Fruit fly (Drosophila melanogaster): ENCODE data around the gene hiro.

hiro gene

dm6 chr3L:729345-729744 is 41.6 kb upstream of the hiro start:
- TF ChIP-seq CG34406 (GFP tag; optimal IDR thresholded peaks at IDR 0.05) = peak; percentile 13
- TF ChIP-seq Eip93F (GFP tag; optimal IDR thresholded peaks at IDR 0.05) = peak; percentile 66
- peak; percentile 58 for TF ChIP-seq cyc (GFP tag; optimal IDR thresholded peaks at IDR 0.05)
- TF ChIP-seq pdm3 (GFP tag; optimal IDR thresholded peaks at IDR 0.05) = peak; percentile 14
- TF ChIP-seq acj6 (GFP tag; optimal IDR thresholded peaks at IDR 0.05) = peak; percentile 16
- TF ChIP-seq CG11902 (GFP tag; optimal IDR thresholded peaks at IDR 0.05) = peak; percentile 15
- peak; percentile 55 for TF ChIP-seq lz (GFP tag; optimal IDR thresholded peaks at IDR 0.05)
- TF ChIP-seq Met (GFP tag; optimal IDR thresholded peaks at IDR 0.05) = peak; percentile 77
- peak; percentile 52 for TF ChIP-seq CG6854 (GFP tag; optimal IDR thresholded peaks at IDR 0.05)
- peak; percentile 53 for TF ChIP-seq Hr39 (GFP tag; optimal IDR thresholded peaks at IDR 0.05)
- TF ChIP-seq OdsH (GFP tag; optimal IDR thresholded peaks at IDR 0.05) = peak; percentile 19
- peak; percentile 74 for TF ChIP-seq esn (GFP tag; optimal IDR thresholded peaks at IDR 0.05)
- no peak for TF ChIP-seq ss (GFP tag; optimal IDR thresholded peaks at IDR 0.05)
- TF ChIP-seq Eip75B (GFP tag; optimal IDR thresholded peaks at IDR 0.05) = peak; percentile 51
- peak; percentile 11 for TF ChIP-seq vri (GFP tag; optimal IDR thresholded peaks at IDR 0.05)
- no peak for TF ChIP-seq CG6276 (GFP tag; optimal IDR thresholded peaks at IDR 0.05)
- TF ChIP-seq Ets21C (GFP tag; optimal IDR thresholded peaks at IDR 0.05) = peak; percentile 39
- peak; percentile 75 for TF ChIP-seq Eip78C (GFP tag)
- TF ChIP-seq spab (GFP tag; optimal IDR thresholded peaks at IDR 0.05) = peak; percentile 6
- no peak for TF ChIP-seq CG32006 (GFP tag; optimal IDR thresholded peaks at IDR 0.05)
- no peak for TF ChIP-seq CG1621 (tag; optimal IDR thresholded peaks at IDR 0.05)
- no peak for TF ChIP-seq Hr38 (GFP tag; optimal IDR thresholded peaks at IDR 0.05)
- TF ChIP-seq Hr4 (GFP tag; optimal IDR thresholded peaks at IDR 0.05) = no peak
- TF ChIP-seq CG8319 (GFP tag; optimal IDR thresholded peaks at IDR 0.05) = no peak
- TF ChIP-seq svp (GFP tag) = peak; percentile 86
- TF ChIP-seq CG31627 (GFP tag; optimal IDR thresholded peaks at IDR 0.05) = peak; percentile 51
- no peak for TF ChIP-seq dac (GFP tag; optimal IDR thresholded peaks at IDR 0.05)
- TF ChIP-seq Smox (GFP tag; optimal IDR thresholded peaks at IDR 0.05) = peak; percentile 56
- no peak for TF ChIP-seq salr (GFP tag; optimal IDR thresholded peaks at IDR 0.05)
- TF ChIP-seq CG6792 (GFP tag; optimal IDR thresholded peaks at IDR 0.05) = peak; percentile 32
- TF ChIP-seq Sox14 (GFP tag; optimal IDR thresholded peaks at IDR 0.05) = peak; percentile 17
- peak; percentile 49 for TF ChIP-seq topi (GFP tag; optimal IDR thresholded peaks at IDR 0.05)
- no peak for TF ChIP-seq dsx (GFP tag; optimal IDR thresholded peaks at IDR 0.05; ENCODE audit: poor library complexity, severe bottlenecking)
- TF ChIP-seq CG3919 (GFP tag; optimal IDR thresholded peaks at IDR 0.05) = peak; percentile 57
- peak; percentile 12 for TF ChIP-seq CG10631 (GFP tag; optimal IDR thresholded peaks at IDR 0.05)
- no peak for TF ChIP-seq fd85E (GFP tag; optimal IDR thresholded peaks at IDR 0.05)
- TF ChIP-seq Sox102F (GFP tag; optimal IDR thresholded peaks at IDR 0.05) = peak; percentile 62
- TF ChIP-seq fd59A (GFP tag; optimal IDR thresholded peaks at IDR 0.05) = no peak
- TF ChIP-seq CG4318 (GFP tag; optimal IDR thresholded peaks at IDR 0.05) = no peak

DNA sequence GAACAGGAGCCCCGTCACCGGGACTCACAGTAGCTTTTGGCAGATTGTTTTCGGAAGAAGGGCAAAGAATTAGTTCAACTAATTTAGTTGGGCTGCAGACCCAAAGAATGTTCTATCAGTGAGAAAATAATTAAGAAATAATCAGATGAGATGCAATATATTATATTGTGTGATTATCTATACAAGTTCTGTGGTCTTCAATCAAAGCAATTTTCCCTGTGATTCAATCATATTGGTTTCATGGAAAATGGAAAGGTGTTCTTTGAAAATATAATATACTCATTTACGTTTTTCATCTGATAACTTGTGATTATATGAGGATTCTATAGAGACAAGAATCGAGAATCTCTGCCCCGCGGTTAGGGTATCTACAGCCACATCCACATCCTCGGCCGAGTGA is 40.8 kb upstream of the hiro start:
- peak; percentile 9 for TF ChIP-seq Sox102F (GFP tag; optimal IDR thresholded peaks at IDR 0.05)
- peak; percentile 27 for TF ChIP-seq Sox14 (GFP tag; optimal IDR thresholded peaks at IDR 0.05)
- TF ChIP-seq Ets21C (GFP tag; optimal IDR thresholded peaks at IDR 0.05) = peak; percentile 30
- peak; percentile 54 for TF ChIP-seq esn (GFP tag; optimal IDR thresholded peaks at IDR 0.05)
- peak; percentile 84 for TF ChIP-seq svp (GFP tag)
- TF ChIP-seq Blimp-1 (GFP tag; optimal IDR thresholded peaks at IDR 0.05) = peak; percentile 2
- TF ChIP-seq Eip78C (GFP tag) = peak; percentile 57
- TF ChIP-seq Hr38 (GFP tag; optimal IDR thresholded peaks at IDR 0.05) = no peak
- peak; percentile 50 for TF ChIP-seq CG31627 (GFP tag; optimal IDR thresholded peaks at IDR 0.05)
- no peak for TF ChIP-seq CG6163 (GFP tag; IDR thresholded peaks at IDR 0.05)
- TF ChIP-seq Met (GFP tag; optimal IDR thresholded peaks at IDR 0.05) = peak; percentile 60
- peak; percentile 48 for TF ChIP-seq topi (GFP tag; optimal IDR thresholded peaks at IDR 0.05)
- TF ChIP-seq Lpt (GFP tag; optimal IDR thresholded peaks at IDR 0.05) = no peak
- TF ChIP-seq Gug (GFP tag; IDR thresholded peaks at IDR 0.05) = no peak
- TF ChIP-seq cyc (GFP tag; optimal IDR thresholded peaks at IDR 0.05) = peak; percentile 15
- TF ChIP-seq Hr39 (GFP tag; optimal IDR thresholded peaks at IDR 0.05) = peak; percentile 42
- peak; percentile 56 for TF ChIP-seq Smox (GFP tag; optimal IDR thresholded peaks at IDR 0.05)
- TF ChIP-seq lz (GFP tag; optimal IDR thresholded peaks at IDR 0.05) = peak; percentile 37
- no peak for TF ChIP-seq CG1621 (tag; optimal IDR thresholded peaks at IDR 0.05)
